Fruit fly (Drosophila melanogaster) whole organism, embryonic: Measurements from ENCODE around the gene CG42395.

Experiments used
- Ada2b ChIP-seq: fragments of 200-800 bp; sonication (Bioruptor generic); IDR thresholded peaks from 2 replicates; pipeline ENCODE4 v1.3.6; 2022; ENCODE audit warnings: missing biosample characterization, missing genetic modification characterization
- Atf3 ChIP-seq: fragments of 200-800 bp; sonication (Bioruptor generic); optimal IDR thresholded peaks from 3 replicates; lab custom pipeline; 2016; ENCODE audit warnings: missing biosample characterization, missing genetic modification characterization
- C15 ChIP-seq: fragments of 200-800 bp; sonication (Bioruptor generic); IDR thresholded peaks from 3 replicates; pipeline ENCODE4 v1.3.6; 2022; ENCODE audit warnings: missing biosample characterization, missing genetic modification characterization
- CG10321 ChIP-seq: fragments of 200-800 bp; sonication (Bioruptor generic); IDR thresholded peaks from 2 replicates; pipeline ENCODE4 v1.3.6; 2022; ENCODE audit warnings: missing biosample characterization, missing genetic modification characterization
- CG10366 ChIP-seq: fragments of 200-800 bp; sonication (Bioruptor generic); IDR thresholded peaks from 2 replicates; pipeline ENCODE4 v1.3.6; 2022; ENCODE audit warnings: missing biosample characterization, missing genetic modification characterization
- CG13624 ChIP-seq: fragments of 200-800 bp; sonication (Bioruptor generic); optimal IDR thresholded peaks from 2 replicates; lab custom pipeline; 2016; ENCODE audit warnings: missing biosample characterization, missing genetic modification characterization
- CG14441 ChIP-seq: fragments of 200-800 bp; sonication (Bioruptor generic); IDR thresholded peaks from 2 replicates; pipeline ENCODE4 v1.3.6; 2022; ENCODE audit warnings: missing biosample characterization, missing genetic modification characterization
- CG1647 ChIP-seq: fragments of 200-800 bp; sonication (Bioruptor generic); optimal IDR thresholded peaks from 3 replicates; lab custom pipeline; 2016; ENCODE audit warnings: missing biosample characterization, missing genetic modification characterization
- CG17359 ChIP-seq: fragments of 200-800 bp; sonication (Bioruptor generic); optimal IDR thresholded peaks from 3 replicates; lab custom pipeline; 2018; ENCODE audit warnings: missing biosample characterization, mild to moderate bottlenecking, missing genetic modification characterization, moderate library complexity
- CG17361 ChIP-seq: fragments of 200-800 bp; sonication (Bioruptor generic); IDR thresholded peaks from 3 replicates; pipeline ENCODE4 v1.3.6; 2022; ENCODE audit warnings: missing biosample characterization, missing genetic modification characterization
- CG17612 ChIP-seq: fragments of 200-800 bp; sonication (Bioruptor generic); IDR thresholded peaks from 2 replicates; pipeline ENCODE4 v1.3.6; 2022; ENCODE audit warnings: missing biosample characterization, missing genetic modification characterization
- CG18599 ChIP-seq: fragments of 200-800 bp; sonication (Bioruptor generic); optimal IDR thresholded peaks from 3 replicates; lab custom pipeline; 2017; ENCODE audit warnings: missing biosample characterization, missing genetic modification characterization, mild to moderate bottlenecking, moderate library complexity, missing genetic modification reagents
- CG2202 ChIP-seq: fragments of 200-800 bp; sonication (Bioruptor generic); optimal IDR thresholded peaks from 2 replicates; lab custom pipeline; 2018; ENCODE audit warnings: missing biosample characterization, mild to moderate bottlenecking, missing genetic modification characterization
- CG3065 ChIP-seq: fragments of 200-800 bp; sonication (Bioruptor generic); optimal IDR thresholded peaks from 2 replicates; lab custom pipeline; 2016; ENCODE audit warnings: missing biosample characterization, missing genetic modification characterization
- CG32772 ChIP-seq: fragments of 200-800 bp; sonication (Bioruptor generic); IDR thresholded peaks from 2 replicates; pipeline ENCODE4 v1.3.6; 2022; ENCODE audit warnings: missing biosample characterization, missing genetic modification characterization
- CG34376 ChIP-seq: fragments of 200-800 bp; sonication (Bioruptor generic); optimal IDR thresholded peaks from 2 replicates; lab custom pipeline; 2018; ENCODE audit warnings: missing biosample characterization, mild to moderate bottlenecking, missing genetic modification characterization
- CG42726 ChIP-seq: fragments of 200-800 bp; sonication (Bioruptor generic); IDR thresholded peaks from 2 replicates; pipeline ENCODE4 v1.3.6; 2022; ENCODE audit warnings: missing biosample characterization, missing genetic modification characterization; ENCODE audit not compliant: partially characterized antibody
- CG6175 ChIP-seq: fragments of 200-800 bp; sonication (Bioruptor generic); IDR thresholded peaks from 3 replicates; pipeline ENCODE4 v1.3.6; 2022; ENCODE audit warnings: missing biosample characterization, missing genetic modification characterization
- CG7372 ChIP-seq: fragments of 200-800 bp; sonication (Bioruptor generic); IDR thresholded peaks from 2 replicates; pipeline ENCODE4 v1.3.6; 2022; ENCODE audit warnings: missing biosample characterization, missing genetic modification characterization
- CG7556 ChIP-seq: fragments of 200-800 bp; sonication (Bioruptor generic); optimal IDR thresholded peaks from 2 replicates; lab custom pipeline; 2017; ENCODE audit warnings: missing biosample characterization, mild to moderate bottlenecking, missing genetic modification characterization
- CG8388 ChIP-seq: fragments of 200-800 bp; sonication (Bioruptor generic); optimal IDR thresholded peaks from 2 replicates; lab custom pipeline; 2019; ENCODE audit warnings: missing biosample characterization, mild to moderate bottlenecking, missing genetic modification characterization, moderate library complexity
- CHES-1-like ChIP-seq: fragments of 200-800 bp; sonication (Bioruptor generic); optimal IDR thresholded peaks from 2 replicates; lab custom pipeline; 2016; ENCODE audit warnings: missing biosample characterization, missing genetic modification characterization
- Dbx ChIP-seq: fragments of 200-800 bp; sonication (Bioruptor generic); IDR thresholded peaks from 3 replicates; pipeline ENCODE4 v1.3.6; 2022; ENCODE audit warnings: missing biosample characterization, missing genetic modification characterization
- Dip3 ChIP-seq: fragments of 200-800 bp; sonication (Bioruptor generic); optimal IDR thresholded peaks from 3 replicates; lab custom pipeline; 2016; ENCODE audit warnings: missing biosample characterization, missing genetic modification characterization
- Doc3 ChIP-seq: fragments of 200-800 bp; sonication (Bioruptor generic); IDR thresholded peaks from 3 replicates; pipeline ENCODE4 v1.3.6; 2022; ENCODE audit warnings: missing biosample characterization, missing genetic modification characterization; ENCODE audit not compliant: partially characterized antibody
- Drgx ChIP-seq: fragments of 200-800 bp; sonication (Bioruptor generic); IDR thresholded peaks from 2 replicates; pipeline ENCODE4 v1.3.6; 2022; ENCODE audit warnings: missing biosample characterization, missing genetic modification characterization
- E2f1 ChIP-seq: fragments of 200-800 bp; sonication (Bioruptor generic); IDR thresholded peaks from 2 replicates; pipeline ENCODE4 v1.3.6; 2022; ENCODE audit warnings: missing biosample characterization, missing genetic modification characterization
- Ets65A ChIP-seq: fragments of 200-800 bp; sonication (Bioruptor generic); peaks from one replicate; lab custom pipeline; 2016; ENCODE audit warnings: missing biosample characterization, missing genetic modification characterization
- Hand ChIP-seq: fragments of 200-800 bp; sonication (Bioruptor generic); optimal IDR thresholded peaks from 2 replicates; lab custom pipeline; 2017; ENCODE audit warnings: mild to moderate bottlenecking, missing biosample characterization, missing genetic modification reagents, missing genetic modification characterization
- Hmr ChIP-seq: fragments of 200-800 bp; sonication (Bioruptor generic); optimal IDR thresholded peaks from 3 replicates; lab custom pipeline; 2017; ENCODE audit warnings: mild to moderate bottlenecking, missing biosample characterization, missing genetic modification reagents, missing genetic modification characterization
- Med ChIP-seq: fragments of 200-800 bp; sonication (Bioruptor generic); peaks from one replicate; lab custom pipeline; 2016; ENCODE audit warnings: missing biosample characterization, missing genetic modification characterization, mild to moderate bottlenecking, inconsistent platforms, moderate library complexity
- NFAT ChIP-seq: fragments of 200-800 bp; sonication (Bioruptor generic); IDR thresholded peaks from 2 replicates; pipeline ENCODE4 v1.3.6; 2022; ENCODE audit warnings: missing biosample characterization, missing genetic modification characterization
- Nf-YA ChIP-seq: fragments of 200-800 bp; sonication (Bioruptor generic); IDR thresholded peaks from 2 replicates; pipeline ENCODE4 v1.3.6; 2022; ENCODE audit warnings: missing biosample characterization, missing genetic modification characterization
- Tbp ChIP-seq: fragments of >200 bp; optimal IDR thresholded peaks from 2 replicates; lab custom pipeline; 2018; ENCODE audit warnings: missing biosample characterization, missing genetic modification characterization
- chn ChIP-seq: fragments of 200-800 bp; sonication (Bioruptor generic); optimal IDR thresholded peaks from 2 replicates; lab custom pipeline; 2016; ENCODE audit warnings: missing biosample characterization, missing genetic modification characterization
- disco-r ChIP-seq: fragments of 200-800 bp; sonication (Bioruptor generic); optimal IDR thresholded peaks from 2 replicates; lab custom pipeline; 2016; ENCODE audit warnings: missing biosample characterization, missing genetic modification characterization
- emc ChIP-seq: fragments of 200-800 bp; sonication (Bioruptor generic); optimal IDR thresholded peaks from 2 replicates; lab custom pipeline; 2016; ENCODE audit warnings: missing biosample characterization, missing genetic modification characterization
- eve ChIP-seq, 2 experiments: fragments of >200 bp; optimal IDR thresholded peaks; 2 replicates each; lab custom pipeline; 2017; ENCODE audit warnings: missing biosample characterization in 2 of 2, missing genetic modification characterization in 2 of 2
- gsb ChIP-seq: fragments of 200-800 bp; sonication (Bioruptor generic); IDR thresholded peaks from 2 replicates; pipeline ENCODE4 v1.3.6; 2022; ENCODE audit warnings: missing biosample characterization, missing genetic modification characterization
- inv ChIP-seq: fragments of 200-800 bp; sonication (Bioruptor generic); IDR thresholded peaks from 2 replicates; pipeline ENCODE4 v1.3.6; 2022; ENCODE audit warnings: missing biosample characterization, missing genetic modification characterization; ENCODE audit not compliant: partially characterized antibody
- lola ChIP-seq, 3 experiments: fragments of >200 bp in 2 of 3; fragments of 200-800 bp in 1 of 3; sonication (Bioruptor generic) in 1 of 3; optimal IDR thresholded peaks; 2 replicates each; lab custom pipeline; 2017 to 2019; ENCODE audit warnings: missing biosample characterization in 3 of 3, missing genetic modification characterization in 3 of 3, mild to moderate bottlenecking in 1 of 3, moderate library complexity in 1 of 3
- prd ChIP-seq, 3 experiments: fragments of >200 bp in 2 of 3; fragments of 200-800 bp in 1 of 3; sonication (Bioruptor generic) in 1 of 3; optimal IDR thresholded peaks in 2 of 3; IDR thresholded peaks in 1 of 3; 2 replicates in 2 of 3; 3 replicates in 1 of 3; pipeline versions ENCODE4 v1.3.6 to Lab custom; 2017 to 2022; ENCODE audit warnings: missing biosample characterization in 1 of 3, missing genetic modification characterization in 1 of 3
- shn ChIP-seq: fragments of 200-800 bp; sonication (Bioruptor generic); optimal IDR thresholded peaks from 3 replicates; lab custom pipeline; 2016; ENCODE audit warnings: missing biosample characterization, missing genetic modification characterization
- sna ChIP-seq: fragments of 200-800 bp; sonication (Bioruptor generic); IDR thresholded peaks from 2 replicates; pipeline ENCODE4 v1.3.6; 2022; ENCODE audit warnings: missing biosample characterization, missing genetic modification characterization; ENCODE audit not compliant: partially characterized antibody
- sob ChIP-seq: fragments of 200-800 bp; sonication (Bioruptor generic); IDR thresholded peaks from 2 replicates; pipeline ENCODE4 v1.3.6; 2022; ENCODE audit warnings: missing biosample characterization, missing genetic modification characterization
- stwl ChIP-seq: fragments of 200-800 bp; sonication (Bioruptor generic); optimal IDR thresholded peaks from 3 replicates; lab custom pipeline; 2018; ENCODE audit warnings: missing biosample characterization, mild to moderate bottlenecking, missing genetic modification characterization, moderate library complexity
- tin ChIP-seq: fragments of 200-800 bp; sonication (Bioruptor generic); optimal IDR thresholded peaks from 3 replicates; lab custom pipeline; 2016; ENCODE audit warnings: missing biosample characterization, missing genetic modification characterization
- toy ChIP-seq: fragments of 200-800 bp; sonication (Bioruptor generic); IDR thresholded peaks from 2 replicates; pipeline ENCODE4 v1.3.6; 2022; ENCODE audit warnings: missing biosample characterization, missing genetic modification characterization

Gene CG42395

dm6 chrX:9587881-9588280 lies 11.8 kb upstream of the CG42395 start (continued):
- TF ChIP-seq prd (optimal IDR thresholded peaks at IDR 0.05; lab: Kevin White, UChicago) (no peak), prd (GFP tag; IDR thresholded peaks at IDR 0.05; lab: Robert Waterston, UW) (0 out of 3 replicates have a peak, but pooled peaks have one; percentile 4), CG17612 (GFP tag; lab: Robert Waterston, UW) (no peak), Hand (no peak), disco-r (GFP tag; lab: Kevin White, UChicago) (no peak), Dip3 (GFP tag; lab: Kevin White, UChicago) (no peak), CG7556 (GFP tag; lab: Kevin White, UChicago) (no peak), NFAT (GFP tag; lab: Robert Waterston, UW) (peak; percentile 58; the same call in 1 of the 2 replicates), CG17361 (no peak), gsb (no peak), CG1647 (GFP tag; lab: Kevin White, UChicago) (no peak), tin (no peak), emc (no peak), Atf3 (no peak), shn (peak; percentile 1), Hmr (GFP tag; lab: Kevin White, UChicago) (peak; percentile 6), CG2202 (no peak), sob (GFP tag; lab: Robert Waterston, UW) (peak; percentile 30; the same call in 1 of the 2 replicates), CG8388 (GFP tag; lab: Kevin White, UChicago) (no peak), CG14441 (peak; percentile 34; the same call in 1 of the 2 replicates), Med (GFP tag; lab: Kevin White, UChicago) (peak; percentile 85), C15 (no peak), CG18599 (GFP tag; lab: Kevin White, UChicago) (peak; percentile 1), CG7372 (GFP tag; lab: Robert Waterston, UW) (peak; percentile 45)

DNA sequence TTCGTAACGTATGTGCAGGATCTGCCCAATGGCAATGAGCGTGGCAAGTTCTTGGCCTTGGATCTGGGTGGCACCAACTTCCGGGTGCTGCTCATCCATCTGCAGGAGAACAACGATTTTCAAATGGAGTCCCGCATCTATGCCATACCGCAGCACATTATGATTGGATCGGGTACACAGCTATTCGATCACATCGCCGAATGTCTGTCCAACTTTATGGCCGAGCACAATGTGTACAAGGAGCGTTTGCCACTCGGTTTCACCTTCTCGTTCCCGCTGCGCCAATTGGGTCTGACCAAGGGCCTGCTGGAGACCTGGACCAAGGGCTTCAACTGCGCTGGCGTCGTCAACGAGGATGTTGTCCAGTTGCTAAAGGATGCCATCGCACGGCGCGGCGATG lies 10.6 kb upstream of the CG42395 start:
- TF ChIP-seq Med (GFP tag; lab: Kevin White, UChicago) (peak; percentile 41), CG10366 (GFP tag; lab: Robert Waterston, UW) (no peak)
- TF ChIP-seq, all 482 proteins: peak for 1

DNA sequence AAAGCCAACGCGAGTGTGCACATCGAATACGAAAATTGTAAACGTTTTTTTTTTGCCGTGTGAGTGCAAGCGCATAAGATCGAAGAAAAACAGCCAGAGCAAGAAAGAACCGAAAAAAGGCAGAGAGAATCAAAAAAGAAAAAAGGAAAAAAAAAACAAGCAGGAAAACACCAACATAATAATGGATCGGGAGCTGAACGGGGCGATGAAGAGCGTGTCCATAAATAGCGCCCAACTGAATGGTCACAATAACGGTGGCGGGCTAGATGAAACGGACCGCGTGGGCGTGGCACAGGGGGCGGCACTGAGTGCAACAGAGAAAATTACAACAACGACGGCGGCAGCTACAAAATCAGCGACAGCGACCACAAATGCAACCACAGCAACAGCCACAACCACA lies 10.0 kb upstream of the CG42395 start:
- no peak for TF ChIP-seq CG34376 (GFP tag; lab: Kevin White, UChicago)
- 0 out of 2 replicates have a peak, but pooled peaks have one; percentile 3 for TF ChIP-seq sna (GFP tag; lab: Robert Waterston, UW)
- peak; percentile 3 for TF ChIP-seq CG17359
- no peak for TF ChIP-seq CG6175 (GFP tag; lab: Robert Waterston, UW)
- peak; percentile 55 for TF ChIP-seq CG32772 (GFP tag; lab: Robert Waterston, UW)
- TF ChIP-seq CG3065 = peak; percentile 29
- TF ChIP-seq CG42726 (GFP tag; lab: Robert Waterston, UW) = 0 out of 2 replicates have a peak, but pooled peaks have one; percentile 2
- TF ChIP-seq Drgx (GFP tag; lab: Robert Waterston, UW) = peak; percentile 67
- TF ChIP-seq Nf-YA = no peak
- no peak for TF ChIP-seq Tbp (GFP tag; lab: Kevin White, UChicago)

DNA sequence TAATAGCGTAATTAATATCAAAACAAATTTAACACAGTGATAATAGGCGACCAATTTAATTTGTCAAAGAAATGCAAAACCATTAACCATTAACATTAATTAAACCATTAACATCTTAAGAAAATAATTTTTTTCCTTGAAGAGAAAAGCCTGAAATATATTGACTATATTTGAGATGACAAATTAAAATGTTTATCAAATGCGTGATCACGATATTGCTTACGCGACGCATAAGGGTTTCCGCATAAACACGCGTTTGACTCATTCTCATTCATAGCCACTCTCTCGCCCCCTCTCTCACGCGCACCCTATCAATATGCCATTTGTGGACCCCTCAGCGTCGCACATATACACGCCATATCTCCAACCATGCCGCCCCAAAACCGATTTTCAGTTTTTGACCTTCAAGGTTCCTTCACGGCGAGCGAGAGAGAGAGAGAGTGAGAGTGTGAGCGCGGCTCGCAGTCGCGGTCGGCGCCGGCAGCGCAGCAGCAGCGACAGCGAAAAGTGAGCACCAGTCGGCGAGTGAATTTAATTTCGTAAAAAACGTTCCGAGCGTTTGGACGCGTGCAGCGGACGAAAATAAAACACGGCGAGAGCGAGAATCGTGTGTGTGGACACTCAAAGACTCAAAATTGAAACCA lies 9.4 kb upstream of the CG42395 start, which contains the start of gene Hex-A:
Gene Hex-A (plus strand): TSS at position 317 of the 644 bp plus-strand sequence.
- TF ChIP-seq chn (GFP tag; lab: Kevin White, UChicago) = peak; percentile 90
- peak; percentile 98 for TF ChIP-seq Ets65A (GFP tag; lab: Kevin White, UChicago)
- TF ChIP-seq stwl = no peak
- TF ChIP-seq Dbx (GFP tag; lab: Robert Waterston, UW) = peak; percentile 92
- TF ChIP-seq inv = no peak
- TF ChIP-seq Ada2b = peak; percentile 91
- TF ChIP-seq Doc3 (GFP tag; lab: Robert Waterston, UW) = no peak
- TF ChIP-seq eve (GFP tag; optimal IDR thresholded peaks at IDR 0.05; lab: Kevin White, UChicago) = peak in 1 of 2 experiments; percentile 100
- peak; percentile 96 for TF ChIP-seq CG13624 (GFP tag; lab: Kevin White, UChicago)
- peak; percentile 86 for TF ChIP-seq E2f1 (GFP tag; lab: Robert Waterston, UW)
- TF ChIP-seq CG10321 = peak; percentile 61; the same call in 1 of the 2 replicates
- peak; percentile 95 for TF ChIP-seq CHES-1-like (GFP tag; lab: Kevin White, UChicago)
- peak; percentile 74 for TF ChIP-seq toy (GFP tag; lab: Robert Waterston, UW)
- peak in 1 of 3 experiments; percentile 96 for TF ChIP-seq lola (GFP tag; optimal IDR thresholded peaks at IDR 0.05; lab: Kevin White, UChicago)
